Fruit fly (Drosophila melanogaster): ENCODE measurements around the gene Tsp66E.
A peak's percentile ranks its signal among the peaks of the same experiment; 100 is the strongest.

Tsp66E gene

dm6 chr3L:8920710-8921109, 8.4 kb downstream of the Tsp66E start:
- TF ChIP-seq spab (GFP tag; optimal IDR thresholded peaks at IDR 0.05) = peak; percentile 33
- TF ChIP-seq CG6854 (GFP tag; optimal IDR thresholded peaks at IDR 0.05) = no peak
- no peak for TF ChIP-seq Eip93F (GFP tag; optimal IDR thresholded peaks at IDR 0.05)
- no peak for TF ChIP-seq topi (GFP tag; optimal IDR thresholded peaks at IDR 0.05)
- peak; percentile 44 for TF ChIP-seq CG8632 (GFP tag; optimal IDR thresholded peaks at IDR 0.05)
- peak; percentile 71; the same call in 1 of the 2 replicates for TF ChIP-seq CG11294 (GFP tag; IDR thresholded peaks at IDR 0.05)
- TF ChIP-seq CG31627 (GFP tag; optimal IDR thresholded peaks at IDR 0.05) = peak; percentile 8
- peak; percentile 74 for TF ChIP-seq OdsH (GFP tag; optimal IDR thresholded peaks at IDR 0.05)
- peak in 1 of 2 experiments; percentile 37 for TF ChIP-seq ss (GFP tag; optimal IDR thresholded peaks at IDR 0.05)
- no peak for TF ChIP-seq fd85E (GFP tag; optimal IDR thresholded peaks at IDR 0.05)
- TF ChIP-seq Sox15 (GFP tag; optimal IDR thresholded peaks at IDR 0.05) = peak; percentile 37
- TF ChIP-seq CG10631 (GFP tag; optimal IDR thresholded peaks at IDR 0.05) = peak; percentile 70
- TF ChIP-seq salr (GFP tag; optimal IDR thresholded peaks at IDR 0.05) = peak; percentile 28 to 66
- TF ChIP-seq CG6276 (GFP tag; optimal IDR thresholded peaks at IDR 0.05) = peak; percentile 90
- peak; percentile 2 for TF ChIP-seq CG11902 (GFP tag; optimal IDR thresholded peaks at IDR 0.05)
- TF ChIP-seq CG6163 (GFP tag; IDR thresholded peaks at IDR 0.05) = peak; percentile 90
- peak; percentile 94 for TF ChIP-seq CG8119 (GFP tag; IDR thresholded peaks at IDR 0.05)
- TF ChIP-seq Hr38 (GFP tag; optimal IDR thresholded peaks at IDR 0.05) = peak; percentile 53
- TF ChIP-seq CG3919 (GFP tag; optimal IDR thresholded peaks at IDR 0.05) = peak; percentile 77
- TF ChIP-seq Blimp-1 (GFP tag; optimal IDR thresholded peaks at IDR 0.05) = no peak
- TF ChIP-seq CG1621 (tag; optimal IDR thresholded peaks at IDR 0.05) = peak; percentile 38
- no peak for TF ChIP-seq Smox (GFP tag; optimal IDR thresholded peaks at IDR 0.05)
- peak; percentile 50 for TF ChIP-seq CG3032 (tag; optimal IDR thresholded peaks at IDR 0.05)
- peak; percentile 92 for TF ChIP-seq CG32006 (GFP tag; optimal IDR thresholded peaks at IDR 0.05)
- TF ChIP-seq Ets21C (GFP tag; optimal IDR thresholded peaks at IDR 0.05) = no peak
- peak; percentile 80 for TF ChIP-seq dac (GFP tag; optimal IDR thresholded peaks at IDR 0.05)
- peak; percentile 77 for TF ChIP-seq net (GFP tag; optimal IDR thresholded peaks at IDR 0.05)
- TF ChIP-seq cyc (GFP tag; optimal IDR thresholded peaks at IDR 0.05) = peak; percentile 9
- TF ChIP-seq esn (GFP tag; optimal IDR thresholded peaks at IDR 0.05) = peak; percentile 35
- TF ChIP-seq CG16779 (tag; optimal IDR thresholded peaks at IDR 0.05) = peak; percentile 55
- peak; percentile 16 for TF ChIP-seq Met (GFP tag; optimal IDR thresholded peaks at IDR 0.05)
- TF ChIP-seq CG34406 (GFP tag; optimal IDR thresholded peaks at IDR 0.05) = peak; percentile 43
- peak; percentile 72 for TF ChIP-seq pdm3 (GFP tag; optimal IDR thresholded peaks at IDR 0.05)
- peak; percentile 63 for TF ChIP-seq Sox14 (GFP tag; optimal IDR thresholded peaks at IDR 0.05)
- TF ChIP-seq acj6 (GFP tag; optimal IDR thresholded peaks at IDR 0.05) = peak; percentile 70
- TF ChIP-seq fkh (GFP tag; optimal IDR thresholded peaks at IDR 0.05) = no peak
- TF ChIP-seq dsx (GFP tag; optimal IDR thresholded peaks at IDR 0.05; ENCODE audit: poor library complexity, severe bottlenecking) = peak; percentile 16
- no peak for TF ChIP-seq CG8319 (GFP tag; optimal IDR thresholded peaks at IDR 0.05)
- TF ChIP-seq CG6792 (GFP tag; optimal IDR thresholded peaks at IDR 0.05) = peak; percentile 36
- peak; percentile 10 for TF ChIP-seq CG6808 (GFP tag; optimal IDR thresholded peaks at IDR 0.05)
- peak; percentile 94 for TF ChIP-seq CG15336 (GFP tag; IDR thresholded peaks at IDR 0.05)
- TF ChIP-seq CG7368 (GFP tag; optimal IDR thresholded peaks at IDR 0.05) = peak; percentile 47
- peak; percentile 70 for TF ChIP-seq Eip75B (GFP tag; optimal IDR thresholded peaks at IDR 0.05)
- peak; percentile 26 for TF ChIP-seq lz (GFP tag; optimal IDR thresholded peaks at IDR 0.05)
- TF ChIP-seq svp (GFP tag) = no peak
- TF ChIP-seq Lpt (GFP tag; optimal IDR thresholded peaks at IDR 0.05) = peak; percentile 87
- peak; percentile 96 for TF ChIP-seq eg (GFP tag; IDR thresholded peaks at IDR 0.05)
- no peak for TF ChIP-seq Sox102F (GFP tag; optimal IDR thresholded peaks at IDR 0.05)
- peak; percentile 30 for TF ChIP-seq Hr39 (GFP tag; optimal IDR thresholded peaks at IDR 0.05)
- peak; percentile 95 for TF ChIP-seq Hr4 (GFP tag; optimal IDR thresholded peaks at IDR 0.05)
- peak; percentile 31 for TF ChIP-seq fd59A (GFP tag; optimal IDR thresholded peaks at IDR 0.05)
- TF ChIP-seq Ets96B (tag; optimal IDR thresholded peaks at IDR 0.05) = peak; percentile 37
